Worm (Caenorhabditis elegans) whole organism, young adult: Measurements from ENCODE around the gene ceh-22.

Experiments used
- attf-5 ChIP-seq: fragments of 200-800 bp; sonication (Bioruptor generic); optimal IDR thresholded peaks from 2 replicates; lab custom pipeline; 2018; ENCODE audit warnings: mild to moderate bottlenecking, missing genetic modification characterization, missing compliant biosample characterization
- nhr-179 ChIP-seq: sonication (generic microtip); optimal IDR thresholded peaks from 2 replicates; lab custom pipeline; 2016; ENCODE audit warnings: mild to moderate bottlenecking, missing genetic modification characterization, missing compliant biosample characterization

DNA sequence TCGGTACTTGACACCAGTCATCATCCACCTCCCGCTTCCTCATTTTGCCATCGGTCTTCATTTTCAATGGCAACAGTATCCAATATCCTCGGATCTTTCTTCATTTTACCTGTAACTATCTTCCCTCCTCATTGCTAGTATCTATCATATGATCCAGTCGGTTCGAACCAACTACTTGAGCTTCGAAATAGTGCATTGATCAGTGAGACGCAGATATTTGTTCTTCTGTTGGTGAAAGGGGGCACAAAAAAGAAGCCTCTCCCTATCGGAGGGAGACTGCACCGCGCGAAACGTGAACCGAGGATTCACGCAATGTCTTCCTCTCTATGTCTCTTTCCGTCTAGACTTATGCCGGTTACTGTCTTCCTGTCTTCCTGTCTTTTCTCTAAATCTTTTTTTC lies 19.6 kb downstream of the ceh-22 start:
- TF ChIP-seq attf-5 (no peak), nhr-179 (tag; lab: Kevin White, UChicago) (no peak)
